Fruit fly (Drosophila melanogaster): ENCODE measurements around the gene CG13994.

Gene CG13994

DNA sequence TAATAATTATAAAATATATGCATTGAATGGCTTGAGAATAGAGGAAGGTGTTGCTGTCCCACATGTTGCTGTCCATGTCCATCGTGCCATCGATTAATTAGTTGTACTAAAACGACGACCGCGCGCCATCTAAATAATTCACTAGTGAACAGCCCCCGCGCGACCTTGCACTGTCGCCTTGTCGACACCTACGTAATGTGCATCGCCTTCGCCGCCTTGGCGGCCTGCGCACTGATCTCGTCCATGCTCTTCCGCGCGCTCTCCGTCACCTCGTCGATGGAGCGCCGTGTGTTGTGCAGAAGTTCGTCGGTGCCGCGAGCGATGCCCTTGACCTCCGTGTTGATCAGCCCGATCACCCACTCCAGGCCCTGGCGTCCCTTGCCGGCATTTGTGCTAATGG, 15.9 kb upstream of the CG13994 start (continued):
- TF ChIP-seq CG14014 (GFP tag; IDR thresholded peaks at IDR 0.05), result no peak
- TF ChIP-seq CG5245 (GFP tag; optimal IDR thresholded peaks at IDR 0.05), result no peak
- TF ChIP-seq ftz-f1 (GFP tag; optimal IDR thresholded peaks at IDR 0.05), result peak; percentile 1
- 0 out of 3 replicates have a peak, but pooled peaks have one; percentile 23 for TF ChIP-seq CG6175 (GFP tag; IDR thresholded peaks at IDR 0.05)
- TF ChIP-seq Sox100B (GFP tag; optimal IDR thresholded peaks at IDR 0.05), result no peak
- TF ChIP-seq CG1602 (GFP tag; optimal IDR thresholded peaks at IDR 0.05), result no peak
- no peak for TF ChIP-seq zen2 (GFP tag; IDR thresholded peaks at IDR 0.05; ENCODE audit: partially characterized antibody)
- no peak for TF ChIP-seq NfI (GFP tag; optimal IDR thresholded peaks at IDR 0.05)
- peak; percentile 83 for TF ChIP-seq sr (GFP tag; IDR thresholded peaks at IDR 0.05)
- TF ChIP-seq amos (GFP tag; IDR thresholded peaks at IDR 0.05; ENCODE audit: partially characterized antibody), result 0 out of 2 replicates have a peak, but pooled peaks have one; percentile 11
- no peak for TF ChIP-seq twi (tag; optimal IDR thresholded peaks at IDR 0.05)
- TF ChIP-seq CG6765 (GFP tag; optimal IDR thresholded peaks at IDR 0.05), result no peak

dm6 chr2L:6047528-6048160, 15.1 kb upstream of the CG13994 start, which contains the start of gene IPIP:
Gene IPIP (plus strand): TSS chr2L:6048002.
- TF ChIP-seq E2f1 (GFP tag; IDR thresholded peaks at IDR 0.05) (0 out of 2 replicates have a peak, but pooled peaks have one; percentile 7), CG4617 (GFP tag; optimal IDR thresholded peaks at IDR 0.05; ENCODE audit: borderline replicate concordance) (peak; percentile 89), Mrtf (GFP tag; IDR thresholded peaks at IDR 0.05) (peak; percentile 22; the same call in 1 of the 3 replicates), HmgZ (tag; optimal IDR thresholded peaks at IDR 0.05) (peak; percentile 59), bbx (GFP tag; IDR thresholded peaks at IDR 0.05; ENCODE audit: partially characterized antibody) (peak; percentile 87), fd102C (GFP tag; optimal IDR thresholded peaks at IDR 0.05) (no peak), Sox100B (GFP tag; optimal IDR thresholded peaks at IDR 0.05) (no peak), D (optimal IDR thresholded peaks at IDR 0.05) (no peak), D (GFP tag; optimal IDR thresholded peaks at IDR 0.05) (no peak), dmrt11E (tag; optimal IDR thresholded peaks at IDR 0.05) (no peak), Hr51 (GFP tag; optimal IDR thresholded peaks at IDR 0.05) (no peak), CG31388 (GFP tag; optimal IDR thresholded peaks at IDR 0.05) (no peak), onecut (GFP tag; IDR thresholded peaks at IDR 0.05) (peak; percentile 69), chm (GFP tag; IDR thresholded peaks at IDR 0.05) (peak; percentile 58), cad (GFP tag; optimal IDR thresholded peaks at IDR 0.05) (no peak), Lhr (GFP tag; optimal IDR thresholded peaks at IDR 0.05) (no peak), CG18619 (GFP tag; optimal IDR thresholded peaks at IDR 0.05) (peak; percentile 4), CG34224 (GFP tag; IDR thresholded peaks at IDR 0.05; ENCODE audit: partially characterized antibody) (peak; percentile 75), CG1024 (GFP tag; IDR thresholded peaks at IDR 0.05) (0 out of 2 replicates have a peak, but pooled peaks have one; percentile 43), CG4404 (GFP tag; IDR thresholded peaks at IDR 0.05) (no peak), CG14710 (tag; optimal IDR thresholded peaks at IDR 0.05) (peak; percentile 99), slbo (GFP tag; IDR thresholded peaks at IDR 0.05) (peak; percentile 66), lbe (GFP tag; optimal IDR thresholded peaks at IDR 0.05) (no peak), sug (tag; optimal IDR thresholded peaks at IDR 0.05) (peak; percentile 53), ara (GFP tag; IDR thresholded peaks at IDR 0.05) (peak; percentile 32; the same call in 1 of the 2 replicates), YL-1 (GFP tag; optimal IDR thresholded peaks at IDR 0.05) (peak; percentile 88), Gug (GFP tag; IDR thresholded peaks at IDR 0.05) (peak; percentile 63; the same call in 1 of the 4 replicates), rib (GFP tag; IDR thresholded peaks at IDR 0.05) (no peak), HHEX (GFP tag; optimal IDR thresholded peaks at IDR 0.05) (no peak), Ptx1 (GFP tag; IDR thresholded peaks at IDR 0.05) (peak; percentile 47), chn (GFP tag; optimal IDR thresholded peaks at IDR 0.05) (peak; percentile 62), sd (tag; optimal IDR thresholded peaks at IDR 0.05) (peak; percentile 16), CG10209 (GFP tag; optimal IDR thresholded peaks at IDR 0.05) (peak; percentile 48), tgo (GFP tag; IDR thresholded peaks at IDR 0.05) (peak; percentile 29; the same call in 1 of the 3 replicates), h (optimal IDR thresholded peaks at IDR 0.05) (no peak), CG10147 (GFP tag; optimal IDR thresholded peaks at IDR 0.05) (no peak), prd (optimal IDR thresholded peaks at IDR 0.05) (no peak), prd (GFP tag; IDR thresholded peaks at IDR 0.05) (peak; percentile 44; the same call in 1 of the 3 replicates)

Data from whole organism, embryonic.